Worm (Caenorhabditis elegans) whole organism, late embryonic: Measurements from ENCODE around the gene Y73F8A.5.

Experiments used
- C08G9.2 ChIP-seq: sonication (generic microtip); optimal IDR thresholded peaks from 2 replicates; lab custom pipeline; 2016; ENCODE audit warnings: mild to moderate bottlenecking, missing genetic modification characterization, moderate library complexity, missing compliant biosample characterization
- C38D4.7 ChIP-seq: fragments of 200-800 bp; sonication (Bioruptor generic); optimal IDR thresholded peaks from 2 replicates; lab custom pipeline; 2018; ENCODE audit warnings: mild to moderate bottlenecking, missing genetic modification characterization, moderate library complexity, missing compliant biosample characterization
- K02D7.2 ChIP-seq: sonication (generic microtip); optimal IDR thresholded peaks from 2 replicates; lab custom pipeline; 2017; ENCODE audit warnings: mild to moderate bottlenecking, missing genetic modification characterization, missing compliant biosample characterization
- ahr-1 ChIP-seq: sonication (generic microtip); optimal IDR thresholded peaks from 2 replicates; lab custom pipeline; 2016; ENCODE audit warnings: missing genetic modification characterization, missing compliant biosample characterization
- ama-1 ChIP-seq: fragments of 150-350 bp; optimal IDR thresholded peaks from 2 replicates; lab custom pipeline; 2014
- ceh-18 ChIP-seq: sonication (generic microtip); optimal IDR thresholded peaks from 2 replicates; lab custom pipeline; 2016; ENCODE audit warnings: missing genetic modification characterization, missing compliant biosample characterization
- ceh-2 ChIP-seq: sonication (generic microtip); optimal IDR thresholded peaks from 2 replicates; lab custom pipeline; 2016; ENCODE audit warnings: missing genotype, missing genetic modification characterization, missing compliant biosample characterization
- ceh-24 ChIP-seq: sonication (generic microtip); optimal IDR thresholded peaks from 2 replicates; lab custom pipeline; 2016; ENCODE audit warnings: mild to moderate bottlenecking, missing genetic modification characterization, missing compliant biosample characterization
- ceh-30 ChIP-seq: fragments of 150-350 bp; optimal IDR thresholded peaks from 2 replicates; lab custom pipeline; 2014; ENCODE audit warnings: missing biosample characterization, missing genetic modification characterization
- ceh-6 ChIP-seq: fragments of 200-800 bp; sonication (Bioruptor generic); optimal IDR thresholded peaks from 2 replicates; lab custom pipeline; 2018; ENCODE audit warnings: mild to moderate bottlenecking, missing genetic modification characterization, missing compliant biosample characterization
- che-1 ChIP-seq: sonication (generic microtip); optimal IDR thresholded peaks from 2 replicates; lab custom pipeline; 2016; ENCODE audit warnings: mild to moderate bottlenecking, missing genetic modification characterization, missing compliant biosample characterization
- dmd-4 ChIP-seq: sonication (generic microtip); optimal IDR thresholded peaks from 2 replicates; lab custom pipeline; 2016; ENCODE audit warnings: borderline replicate concordance, missing genetic modification characterization, missing compliant biosample characterization
- dve-1 ChIP-seq: sonication (generic microtip); optimal IDR thresholded peaks from 2 replicates; lab custom pipeline; 2017; ENCODE audit warnings: antibody characterized with exemption, mild to moderate bottlenecking, missing genetic modification characterization, missing compliant biosample characterization
- elt-2 ChIP-seq: sonication (generic microtip); optimal IDR thresholded peaks from 2 replicates; lab custom pipeline; 2016; ENCODE audit warnings: missing genetic modification reagents, missing genetic modification characterization, missing compliant biosample characterization
- elt-4 ChIP-seq: sonication (generic microtip); optimal IDR thresholded peaks from 2 replicates; lab custom pipeline; 2016; ENCODE audit warnings: missing genetic modification characterization, missing compliant biosample characterization
- ets-4 ChIP-seq: sonication (generic microtip); optimal IDR thresholded peaks from 2 replicates; lab custom pipeline; 2016; ENCODE audit warnings: missing genetic modification characterization, missing compliant biosample characterization
- eyg-1 ChIP-seq: sonication (generic microtip); optimal IDR thresholded peaks from 2 replicates; lab custom pipeline; 2016; ENCODE audit warnings: missing genotype, missing genetic modification characterization, missing compliant biosample characterization
- fkh-6 ChIP-seq: sonication (generic microtip); optimal IDR thresholded peaks from 2 replicates; lab custom pipeline; 2016; ENCODE audit warnings: missing genetic modification characterization, missing compliant biosample characterization
- gmeb-2 ChIP-seq: sonication (generic microtip); optimal IDR thresholded peaks from 2 replicates; lab custom pipeline; 2016; ENCODE audit warnings: missing genetic modification characterization, inconsistent platforms, missing compliant biosample characterization
- hlh-13 ChIP-seq: fragments of 200-800 bp; sonication (Bioruptor generic); optimal IDR thresholded peaks from 2 replicates; lab custom pipeline; 2018; ENCODE audit warnings: mild to moderate bottlenecking, missing genetic modification characterization, missing compliant biosample characterization
- hlh-6 ChIP-seq: sonication (generic microtip); optimal IDR thresholded peaks from 2 replicates; lab custom pipeline; 2016; ENCODE audit warnings: missing genotype, missing genetic modification characterization, missing compliant biosample characterization
- hlh-8 ChIP-seq: sonication (generic microtip); optimal IDR thresholded peaks from 2 replicates; lab custom pipeline; 2016; ENCODE audit warnings: missing genotype, missing genetic modification characterization, missing compliant biosample characterization
- madf-2 ChIP-seq: sonication (generic microtip); optimal IDR thresholded peaks from 2 replicates; lab custom pipeline; 2017; ENCODE audit warnings: missing genetic modification characterization, missing compliant biosample characterization
- mec-3 ChIP-seq: sonication (generic microtip); optimal IDR thresholded peaks from 2 replicates; lab custom pipeline; 2016; ENCODE audit warnings: borderline replicate concordance, missing genetic modification characterization, missing compliant biosample characterization
- nfya-1 ChIP-seq: sonication (generic microtip); optimal IDR thresholded peaks from 2 replicates; lab custom pipeline; 2017; ENCODE audit warnings: missing genetic modification characterization, mild to moderate bottlenecking, missing compliant biosample characterization, antibody characterized with exemption, moderate library complexity
- nhr-232 ChIP-seq: sonication (generic microtip); optimal IDR thresholded peaks from 2 replicates; lab custom pipeline; 2016; ENCODE audit warnings: missing genetic modification characterization, missing compliant biosample characterization
- npax-4 ChIP-seq: sonication (generic microtip); optimal IDR thresholded peaks from 2 replicates; lab custom pipeline; 2016; ENCODE audit warnings: missing genetic modification characterization, missing compliant biosample characterization
- pag-3 ChIP-seq: sonication (generic microtip); optimal IDR thresholded peaks from 2 replicates; lab custom pipeline; 2016; ENCODE audit warnings: missing compliant biosample characterization, missing genetic modification characterization, borderline replicate concordance
- pros-1 ChIP-seq: fragments of 150-350 bp; optimal IDR thresholded peaks from 2 replicates; lab custom pipeline; 2014; ENCODE audit warnings: missing biosample characterization, missing genetic modification reagents, missing genetic modification characterization
- ref-2 ChIP-seq: sonication (generic microtip); optimal IDR thresholded peaks from 2 replicates; lab custom pipeline; 2016; ENCODE audit warnings: missing genetic modification characterization, missing compliant biosample characterization
- rnt-1 ChIP-seq: sonication (generic microtip); optimal IDR thresholded peaks from 2 replicates; lab custom pipeline; 2016; ENCODE audit warnings: missing genetic modification characterization, missing compliant biosample characterization
- sdc-2 ChIP-seq: sonication (generic microtip); optimal IDR thresholded peaks from 2 replicates; lab custom pipeline; 2016; ENCODE audit warnings: missing genotype, missing genetic modification characterization, missing compliant biosample characterization
- sox-2 ChIP-seq: fragments of 200-800 bp; sonication (Bioruptor generic); IDR thresholded peaks from 2 replicates; pipeline ENCODE4 v1.3.6; 2022; ENCODE audit warnings: missing genetic modification reagents, missing genetic modification characterization, missing compliant biosample characterization
- sox-4 ChIP-seq: sonication (generic microtip); optimal IDR thresholded peaks from 2 replicates; lab custom pipeline; 2017; ENCODE audit warnings: mild to moderate bottlenecking, missing genetic modification characterization, inconsistent platforms, missing compliant biosample characterization
- syd-9 ChIP-seq: sonication (generic microtip); optimal IDR thresholded peaks from 2 replicates; lab custom pipeline; 2016; ENCODE audit warnings: mild to moderate bottlenecking, missing genetic modification characterization, moderate library complexity, missing compliant biosample characterization
- ttx-3 ChIP-seq: sonication (generic microtip); optimal IDR thresholded peaks from 2 replicates; lab custom pipeline; 2016; ENCODE audit warnings: missing genetic modification reagents, missing genetic modification characterization, missing compliant biosample characterization

Gene Y73F8A.5

ce11 chrIV:15252157-15252556 is 7.5 kb upstream of the Y73F8A.5 start, which contains the start of gene srj-42:
srj-42 (minus strand) TSS chrIV:15252257.
- no peak for TF ChIP-seq dve-1 (tag; lab: Kevin White, UChicago)
- TF ChIP-seq, all 69 proteins: peak for 0

- TF ChIP-seq ceh-18 (peak; percentile 54), ets-4 (tag; lab: Kevin White, UChicago) (no peak)
Measured at ce11 chrIV:15274063-15274462, 14.4 kb downstream of the Y73F8A.5 start.

- TF ChIP-seq ama-1 (no peak), ttx-3 (tag; lab: Kevin White, UChicago) (no peak), ref-2 (tag; lab: Kevin White, UChicago) (no peak), K02D7.2 (tag; lab: Kevin White, UChicago) (no peak), mec-3 (no peak), nfya-1 (tag; lab: Kevin White, UChicago) (no peak), eyg-1 (tag; lab: Kevin White, UChicago) (no peak), ceh-6 (GFP tag; lab: Kevin White, UChicago) (no peak), sdc-2 (no peak), ceh-2 (tag; lab: Kevin White, UChicago) (no peak), pros-1 (tag; lab: Kevin White, UChicago) (no peak), che-1 (no peak), ceh-24 (no peak), ets-4 (tag; lab: Kevin White, UChicago) (no peak), pag-3 (tag; lab: Kevin White, UChicago) (no peak), ceh-30 (tag; lab: Kevin White, UChicago) (no peak), dmd-4 (tag; lab: Kevin White, UChicago) (no peak), hlh-6 (tag; lab: Kevin White, UChicago) (no peak), npax-4 (no peak)
Measured at ce11 chrIV:15275363-15275854, 15.7 kb downstream of the Y73F8A.5 start, which contains the start of gene ccg-1. ccg-1 (minus strand) TSS chrIV:15275804.

ce11 chrIV:15280219-15280618 is 20.6 kb downstream of the Y73F8A.5 start:
- TF ChIP-seq fkh-6 (tag; lab: Kevin White, UChicago) (no peak), rnt-1 (tag; lab: Kevin White, UChicago) (no peak), ama-1 (no peak), syd-9 (tag; lab: Kevin White, UChicago) (no peak), elt-2 (tag; lab: Kevin White, UChicago) (no peak)

- TF ChIP-seq madf-2: no peak
- no peak for TF ChIP-seq sox-2 (GFP tag; lab: Robert Waterston, UW)
- TF ChIP-seq C08G9.2 (tag; lab: Kevin White, UChicago): no peak
- TF ChIP-seq C38D4.7 (GFP tag; lab: Kevin White, UChicago): no peak
- no peak for TF ChIP-seq sox-4 (tag; lab: Kevin White, UChicago)
- TF ChIP-seq ahr-1 (tag; lab: Kevin White, UChicago): no peak
- TF ChIP-seq gmeb-2 (tag; lab: Kevin White, UChicago): no peak
- no peak for TF ChIP-seq nhr-232 (tag; lab: Kevin White, UChicago)
- TF ChIP-seq syd-9 (tag; lab: Kevin White, UChicago): no peak
- TF ChIP-seq elt-4 (tag; lab: Kevin White, UChicago): no peak
- TF ChIP-seq ceh-24: no peak
- TF ChIP-seq hlh-8 (tag; lab: Kevin White, UChicago): no peak
- no peak for TF ChIP-seq hlh-13
- no peak for TF ChIP-seq ttx-3 (tag; lab: Kevin White, UChicago)
Measured at ce11 chrIV:15283617-15284016, 23.9 kb downstream of the Y73F8A.5 start.
